Fruit fly (Drosophila melanogaster) Kc167 (cell line): ENCODE results near the gene CG9270.

ENCODE experiments used
- Sin3A ChIP-seq: fragments of >200 bp; optimal IDR thresholded peaks from 2 replicates; lab custom pipeline; 2018; ENCODE audit warnings: missing external identifiers
- h ChIP-seq: fragments of >200 bp; optimal IDR thresholded peaks from 3 replicates; lab custom pipeline; 2018; ENCODE audit warnings: missing external identifiers
- insv ChIP-seq: fragments of >200 bp; optimal IDR thresholded peaks from 3 replicates; lab custom pipeline; 2018; ENCODE audit warnings: missing external identifiers
- psq ChIP-seq: fragments of >200 bp; optimal IDR thresholded peaks from 2 replicates; lab custom pipeline; 2017; ENCODE audit warnings: missing external identifiers
- ttk ChIP-seq: sonication (Bioruptor generic); optimal IDR thresholded peaks from 2 replicates; lab custom pipeline; 2017; ENCODE audit warnings: missing external identifiers

DNA sequence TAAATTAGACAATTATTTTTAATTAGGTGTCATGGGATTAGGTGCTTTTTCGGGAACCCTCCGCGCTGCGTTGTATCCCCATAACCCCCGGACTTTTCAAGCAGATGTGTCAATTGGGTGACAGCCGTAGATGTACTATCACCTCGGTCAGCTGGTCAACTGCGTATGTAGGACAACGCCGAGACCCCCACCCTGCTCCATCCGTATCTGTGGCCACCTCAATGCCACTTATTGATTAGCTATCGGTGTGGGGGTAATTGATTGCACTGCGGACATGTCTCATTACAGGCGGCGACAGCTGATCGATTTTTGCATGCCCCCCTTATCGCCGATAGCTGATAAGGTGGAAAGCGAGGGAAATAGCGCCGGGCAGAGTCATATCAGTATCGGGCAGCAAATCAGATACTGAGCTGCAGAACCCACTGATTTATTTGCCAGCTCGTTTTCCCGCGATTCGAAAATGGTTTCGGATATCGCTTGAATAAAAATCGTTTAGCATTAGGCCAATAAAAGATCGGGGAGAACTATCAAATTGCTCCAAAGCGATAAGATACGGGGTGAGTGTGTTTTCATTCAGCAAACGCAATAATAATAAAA is 50.2 kb downstream of the CG9270 start:
- no peak for TF ChIP-seq Sin3A (lab: Kevin White, UChicago)
- no peak for TF ChIP-seq ttk
- no peak for TF ChIP-seq psq (lab: Kevin White, UChicago)
- TF ChIP-seq h: no peak
- TF ChIP-seq insv: no peak
